Fruit fly (Drosophila melanogaster): Measurements from ENCODE around the gene pan.
A peak's percentile ranks its signal among the peaks of the same experiment; 100 is the strongest.

dm6 chr4:60001-60997, 8.8 kb upstream of the pan start:
- TF ChIP-seq CG7045 (GFP tag; optimal IDR thresholded peaks at IDR 0.05) (no peak), kay (GFP tag; ENCODE audit: borderline replicate concordance) (peak; percentile 93), Hr96 (GFP tag; optimal IDR thresholded peaks at IDR 0.05) (no peak), toe (GFP tag; optimal IDR thresholded peaks at IDR 0.05) (no peak), CG14711 (tag; optimal IDR thresholded peaks at IDR 0.05) (no peak), CG11617 (GFP tag; optimal IDR thresholded peaks at IDR 0.05) (no peak)

Measured in whole organism, adult.